In genomic region chr2L:7635156-7635555, dm6 we compare ENCODE assay signal across 1 fruit fly cellular context.
TF ChIP-seq lines count a peak whose summit lies in the region.

No protein-coding gene starts in this region.

TF ChIP-seq in whole organism, embryonic, 481 proteins besides CTCF, POLR2A, EP300 and RAD21 (continued from another document and continues in another):
- TF ChIP-seq CG34224 (GFP tag; IDR thresholded peaks at IDR 0.05; lab: Robert Waterston, UW; ENCODE audit: partially characterized antibody): no peak
- no peak for TF ChIP-seq inv (GFP tag; IDR thresholded peaks at IDR 0.05; lab: Robert Waterston, UW; ENCODE audit: partially characterized antibody)
- peak; percentile 83 for TF ChIP-seq ara (GFP tag; IDR thresholded peaks at IDR 0.05; lab: Robert Waterston, UW)
- no peak for TF ChIP-seq ac (GFP tag; optimal IDR thresholded peaks at IDR 0.05; lab: Kevin White, UChicago)
- TF ChIP-seq CG14014 (GFP tag; IDR thresholded peaks at IDR 0.05; lab: Robert Waterston, UW): no peak
- TF ChIP-seq CG3847 (GFP tag; IDR thresholded peaks at IDR 0.05; lab: Robert Waterston, UW): no peak
- TF ChIP-seq Hr39 (optimal IDR thresholded peaks at IDR 0.05; lab: Kevin White, UChicago): no peak
- peak; percentile 44 for TF ChIP-seq fd102C (GFP tag; optimal IDR thresholded peaks at IDR 0.05; lab: Kevin White, UChicago)
- TF ChIP-seq CG3995 (GFP tag; optimal IDR thresholded peaks at IDR 0.05; lab: Kevin White, UChicago): no peak
- TF ChIP-seq ash1 (GFP tag; optimal IDR thresholded peaks at IDR 0.05; lab: Kevin White, UChicago): no peak
- TF ChIP-seq vfl (GFP tag; optimal IDR thresholded peaks at IDR 0.05; lab: Kevin White, UChicago): no peak
- peak in 1 of 2 experiments; percentile 35 for TF ChIP-seq Pdp1 (GFP tag; optimal IDR thresholded peaks at IDR 0.05; lab: Kevin White, UChicago)
- no peak for TF ChIP-seq bowl (GFP tag; IDR thresholded peaks at IDR 0.05; lab: Robert Waterston, UW)
- peak; percentile 31 for TF ChIP-seq CG7839 (tag; optimal IDR thresholded peaks at IDR 0.05; lab: Kevin White, UChicago)
- peak; percentile 9 for TF ChIP-seq ewg (GFP tag; optimal IDR thresholded peaks at IDR 0.05; lab: Kevin White, UChicago)
- TF ChIP-seq CG6689 (GFP tag; IDR thresholded peaks at IDR 0.05; lab: Robert Waterston, UW): peak; percentile 70
- TF ChIP-seq CG12155 (GFP tag; optimal IDR thresholded peaks at IDR 0.05; lab: Kevin White, UChicago): no peak
- no peak for TF ChIP-seq E2f2 (GFP tag; IDR thresholded peaks at IDR 0.05; lab: Robert Waterston, UW)
- no peak for TF ChIP-seq Kr (GFP tag; optimal IDR thresholded peaks at IDR 0.05; lab: Kevin White, UChicago)
- no peak for TF ChIP-seq ranshi (GFP tag; IDR thresholded peaks at IDR 0.05; lab: Robert Waterston, UW)
- TF ChIP-seq Max (GFP tag; optimal IDR thresholded peaks at IDR 0.05; lab: Kevin White, UChicago): no peak
- no peak for TF ChIP-seq caup (GFP tag; optimal IDR thresholded peaks at IDR 0.05; lab: Kevin White, UChicago; ENCODE audit: severe bottlenecking)
- no peak for TF ChIP-seq Hand (GFP tag; optimal IDR thresholded peaks at IDR 0.05; lab: Kevin White, UChicago)
- no peak for TF ChIP-seq mld (GFP tag; IDR thresholded peaks at IDR 0.05; lab: Robert Waterston, UW; ENCODE audit: partially characterized antibody)
- TF ChIP-seq CG9797 (GFP tag; optimal IDR thresholded peaks at IDR 0.05; lab: Kevin White, UChicago): no peak
- peak; percentile 66 for TF ChIP-seq vvl (GFP tag; IDR thresholded peaks at IDR 0.05; lab: Robert Waterston, UW)
- TF ChIP-seq Mes4 (GFP tag; optimal IDR thresholded peaks at IDR 0.05; lab: Kevin White, UChicago): peak; percentile 21
- no peak for TF ChIP-seq CG8281 (tag; optimal IDR thresholded peaks at IDR 0.05; lab: Kevin White, UChicago)
- TF ChIP-seq CG10209 (GFP tag; optimal IDR thresholded peaks at IDR 0.05; lab: Kevin White, UChicago): peak; percentile 4
- TF ChIP-seq Poxn (GFP tag; IDR thresholded peaks at IDR 0.05; lab: Robert Waterston, UW): no peak
- TF ChIP-seq CG12744 (GFP tag; optimal IDR thresholded peaks at IDR 0.05; lab: Kevin White, UChicago): no peak
- no peak for TF ChIP-seq dysf (GFP tag; IDR thresholded peaks at IDR 0.05; lab: Robert Waterston, UW)
- TF ChIP-seq CG1529 (GFP tag; optimal IDR thresholded peaks at IDR 0.05; lab: Kevin White, UChicago): no peak
- no peak for TF ChIP-seq ham (GFP tag; IDR thresholded peaks at IDR 0.05; lab: Robert Waterston, UW)
- no peak for TF ChIP-seq CG11695 (GFP tag; IDR thresholded peaks at IDR 0.05; lab: Robert Waterston, UW)
- no peak for TF ChIP-seq Atf6 (GFP tag; IDR thresholded peaks at IDR 0.05; lab: Robert Waterston, UW)
- TF ChIP-seq trem (tag; optimal IDR thresholded peaks at IDR 0.05; lab: Kevin White, UChicago): peak; percentile 45
- TF ChIP-seq HHEX (GFP tag; optimal IDR thresholded peaks at IDR 0.05; lab: Kevin White, UChicago): peak; percentile 52
- TF ChIP-seq Sry-δ (GFP tag; optimal IDR thresholded peaks at IDR 0.05; lab: Kevin White, UChicago): peak; percentile 4
- no peak for TF ChIP-seq ato (GFP tag; IDR thresholded peaks at IDR 0.05; lab: Robert Waterston, UW; ENCODE audit: partially characterized antibody)
- TF ChIP-seq CG4282 (GFP tag; optimal IDR thresholded peaks at IDR 0.05; lab: Kevin White, UChicago): no peak
- no peak for TF ChIP-seq CG9437 (GFP tag; optimal IDR thresholded peaks at IDR 0.05; lab: Kevin White, UChicago)
- no peak for TF ChIP-seq esg (GFP tag; conservative IDR thresholded peaks at IDR 0.05; lab: Robert Waterston, UW)
- TF ChIP-seq CG5953 (GFP tag; IDR thresholded peaks at IDR 0.05; lab: Robert Waterston, UW): no peak
- peak; percentile 13 for TF ChIP-seq CG10654 (GFP tag; optimal IDR thresholded peaks at IDR 0.05; lab: Kevin White, UChicago)
- TF ChIP-seq CG17361 (GFP tag; IDR thresholded peaks at IDR 0.05; lab: Robert Waterston, UW): peak; percentile 68
- no peak for TF ChIP-seq chinmo (GFP tag; IDR thresholded peaks at IDR 0.05; lab: Robert Waterston, UW; ENCODE audit: partially characterized antibody)
- 0 out of 2 replicates have a peak, but pooled peaks have one; percentile 4 for TF ChIP-seq ap (GFP tag; IDR thresholded peaks at IDR 0.05; lab: Robert Waterston, UW)
- TF ChIP-seq org-1 (GFP tag; optimal IDR thresholded peaks at IDR 0.05; lab: Kevin White, UChicago): no peak
- TF ChIP-seq CG12391 (tag; optimal IDR thresholded peaks at IDR 0.05; lab: Kevin White, UChicago): peak; percentile 45
- no peak for TF ChIP-seq hb (GFP tag; IDR thresholded peaks at IDR 0.05; lab: Robert Waterston, UW; ENCODE audit: partially characterized antibody)
- TF ChIP-seq CG6272 (GFP tag; IDR thresholded peaks at IDR 0.05; lab: Robert Waterston, UW): no peak
- TF ChIP-seq CG32767 (GFP tag; IDR thresholded peaks at IDR 0.05; lab: Robert Waterston, UW): no peak
- no peak for TF ChIP-seq CG1832 (GFP tag; optimal IDR thresholded peaks at IDR 0.05; lab: Kevin White, UChicago)
- no peak for TF ChIP-seq Dbx (GFP tag; IDR thresholded peaks at IDR 0.05; lab: Robert Waterston, UW)
- no peak for TF ChIP-seq repo (GFP tag; optimal IDR thresholded peaks at IDR 0.05; lab: Kevin White, UChicago)
- TF ChIP-seq seq (GFP tag; IDR thresholded peaks at IDR 0.05; lab: Robert Waterston, UW): no peak
- TF ChIP-seq danr (GFP tag; IDR thresholded peaks at IDR 0.05; lab: Robert Waterston, UW): no peak
- no peak for TF ChIP-seq CG43689 (GFP tag; IDR thresholded peaks at IDR 0.05; lab: Robert Waterston, UW)
- no peak for TF ChIP-seq CG3726 (GFP tag; IDR thresholded peaks at IDR 0.05; lab: Robert Waterston, UW)
- TF ChIP-seq CG32772 (GFP tag; IDR thresholded peaks at IDR 0.05; lab: Robert Waterston, UW): peak; percentile 47; the same call in 1 of the 2 replicates
- TF ChIP-seq hth (optimal IDR thresholded peaks at IDR 0.05; lab: Kevin White, UChicago): no peak
- peak; percentile 51 for TF ChIP-seq Sox102F (GFP tag; optimal IDR thresholded peaks at IDR 0.05; lab: Kevin White, UChicago)
- TF ChIP-seq so (GFP tag; IDR thresholded peaks at IDR 0.05; lab: Robert Waterston, UW): no peak
- no peak for TF ChIP-seq sqz (GFP tag; optimal IDR thresholded peaks at IDR 0.05; lab: Kevin White, UChicago)
- TF ChIP-seq Hsf (GFP tag; optimal IDR thresholded peaks at IDR 0.05; lab: Kevin White, UChicago): peak; percentile 23
- peak; percentile 7 for TF ChIP-seq CoRest (tag; optimal IDR thresholded peaks at IDR 0.05; lab: Kevin White, UChicago)
- TF ChIP-seq CG9817 (tag; optimal IDR thresholded peaks at IDR 0.05; lab: Kevin White, UChicago): no peak
- TF ChIP-seq MBD-R2 (GFP tag; IDR thresholded peaks at IDR 0.05; lab: Robert Waterston, UW): no peak
- TF ChIP-seq CG15696 (tag; optimal IDR thresholded peaks at IDR 0.05; lab: Kevin White, UChicago): peak; percentile 60
- peak; percentile 21 for TF ChIP-seq CG16863 (GFP tag; optimal IDR thresholded peaks at IDR 0.05; lab: Kevin White, UChicago)
- TF ChIP-seq Ravus (GFP tag; IDR thresholded peaks at IDR 0.05; lab: Robert Waterston, UW): no peak
- no peak for TF ChIP-seq pb (GFP tag; optimal IDR thresholded peaks at IDR 0.05; lab: Kevin White, UChicago)
- TF ChIP-seq tin (GFP tag; optimal IDR thresholded peaks at IDR 0.05; lab: Kevin White, UChicago): peak; percentile 25
- TF ChIP-seq Lim3 (GFP tag; IDR thresholded peaks at IDR 0.05; lab: Robert Waterston, UW): no peak
- TF ChIP-seq CG30403 (GFP tag; optimal IDR thresholded peaks at IDR 0.05; lab: Kevin White, UChicago): peak; percentile 41
- TF ChIP-seq Blimp-1 (GFP tag; optimal IDR thresholded peaks at IDR 0.05; lab: Kevin White, UChicago): peak; percentile 65
- no peak for TF ChIP-seq Hmx (GFP tag; optimal IDR thresholded peaks at IDR 0.05; lab: Kevin White, UChicago)
- peak; percentile 10 for TF ChIP-seq CG33213 (GFP tag; optimal IDR thresholded peaks at IDR 0.05; lab: Kevin White, UChicago)
- TF ChIP-seq salm (tag; optimal IDR thresholded peaks at IDR 0.05; lab: Kevin White, UChicago): no peak
- TF ChIP-seq sens-2 (GFP tag; IDR thresholded peaks at IDR 0.05; lab: Robert Waterston, UW): no peak
- TF ChIP-seq CG11560 (tag; IDR thresholded peaks at IDR 0.05; lab: Robert Waterston, UW): no peak
- peak; percentile 32 for TF ChIP-seq CG6813 (GFP tag; optimal IDR thresholded peaks at IDR 0.05; lab: Kevin White, UChicago)
- no peak for TF ChIP-seq CG12219 (GFP tag; optimal IDR thresholded peaks at IDR 0.05; lab: Kevin White, UChicago)
- no peak for TF ChIP-seq CG17612 (GFP tag; IDR thresholded peaks at IDR 0.05; lab: Robert Waterston, UW)
- no peak for TF ChIP-seq crol (GFP tag; IDR thresholded peaks at IDR 0.05; lab: Robert Waterston, UW)
- no peak for TF ChIP-seq CG11723 (GFP tag; optimal IDR thresholded peaks at IDR 0.05; lab: Kevin White, UChicago)
- TF ChIP-seq Deaf1 (tag; optimal IDR thresholded peaks at IDR 0.05; lab: Kevin White, UChicago): no peak
- no peak for TF ChIP-seq cg (GFP tag; optimal IDR thresholded peaks at IDR 0.05; lab: Kevin White, UChicago)
- no peak for TF ChIP-seq hbn (GFP tag; IDR thresholded peaks at IDR 0.05; lab: Robert Waterston, UW; ENCODE audit: partially characterized antibody)
- peak; percentile 39 for TF ChIP-seq lab (GFP tag; optimal IDR thresholded peaks at IDR 0.05; lab: Kevin White, UChicago)
- TF ChIP-seq schlank (tag; optimal IDR thresholded peaks at IDR 0.05; lab: Kevin White, UChicago): no peak
- TF ChIP-seq da (GFP tag; optimal IDR thresholded peaks at IDR 0.05; lab: Kevin White, UChicago): no peak
- TF ChIP-seq CG12071 (GFP tag; optimal IDR thresholded peaks at IDR 0.05; lab: Kevin White, UChicago): no peak
- no peak for TF ChIP-seq trh (GFP tag; optimal IDR thresholded peaks at IDR 0.05; lab: Kevin White, UChicago)
- no peak for TF ChIP-seq CG33557 (GFP tag; optimal IDR thresholded peaks at IDR 0.05; lab: Kevin White, UChicago)
- peak; percentile 7 for TF ChIP-seq Ssrp (tag; optimal IDR thresholded peaks at IDR 0.05; lab: Kevin White, UChicago)
- TF ChIP-seq cwo (GFP tag; optimal IDR thresholded peaks at IDR 0.05; lab: Kevin White, UChicago): no peak
- TF ChIP-seq Ptx1 (GFP tag; IDR thresholded peaks at IDR 0.05; lab: Robert Waterston, UW): peak; percentile 30; the same call in 1 of the 2 replicates
- TF ChIP-seq CG4707 (GFP tag; optimal IDR thresholded peaks at IDR 0.05; lab: Kevin White, UChicago): no peak
- peak; percentile 42 for TF ChIP-seq gsb-n (tag; optimal IDR thresholded peaks at IDR 0.05; lab: Kevin White, UChicago)
- no peak for TF ChIP-seq HLH3B (GFP tag; IDR thresholded peaks at IDR 0.05; lab: Robert Waterston, UW)
- TF ChIP-seq az2 (GFP tag; optimal IDR thresholded peaks at IDR 0.05; lab: Kevin White, UChicago): peak; percentile 47
- no peak for TF ChIP-seq usp (GFP tag; optimal IDR thresholded peaks at IDR 0.05; lab: Kevin White, UChicago)
- no peak for TF ChIP-seq CG10274 (GFP tag; optimal IDR thresholded peaks at IDR 0.05; lab: Kevin White, UChicago)
- TF ChIP-seq CG9727 (GFP tag; optimal IDR thresholded peaks at IDR 0.05; lab: Kevin White, UChicago): peak; percentile 67
- TF ChIP-seq Xrp1 (GFP tag; IDR thresholded peaks at IDR 0.05; lab: Robert Waterston, UW): peak; percentile 93
- TF ChIP-seq ind (GFP tag; optimal IDR thresholded peaks at IDR 0.05; lab: Kevin White, UChicago): peak; percentile 56
- TF ChIP-seq mirr (GFP tag; optimal IDR thresholded peaks at IDR 0.05; lab: Kevin White, UChicago): no peak
- TF ChIP-seq CG12236 (GFP tag; optimal IDR thresholded peaks at IDR 0.05; lab: Kevin White, UChicago): no peak
- peak; percentile 62 for TF ChIP-seq CG14710 (tag; optimal IDR thresholded peaks at IDR 0.05; lab: Kevin White, UChicago)
- TF ChIP-seq bab2 (GFP tag; optimal IDR thresholded peaks at IDR 0.05; lab: Kevin White, UChicago): peak; percentile 34
- no peak for TF ChIP-seq Mad (GFP tag; optimal IDR thresholded peaks at IDR 0.05; lab: Kevin White, UChicago)
- no peak for TF ChIP-seq CG2116 (GFP tag; optimal IDR thresholded peaks at IDR 0.05; lab: Kevin White, UChicago)
- no peak for TF ChIP-seq CG12659 (GFP tag; optimal IDR thresholded peaks at IDR 0.05; lab: Kevin White, UChicago)
- TF ChIP-seq CG5245 (GFP tag; optimal IDR thresholded peaks at IDR 0.05; lab: Kevin White, UChicago): peak; percentile 28
- no peak for TF ChIP-seq CG14860 (GFP tag; IDR thresholded peaks at IDR 0.05; lab: Robert Waterston, UW; ENCODE audit: partially characterized antibody)
- no peak for TF ChIP-seq NFAT (GFP tag; IDR thresholded peaks at IDR 0.05; lab: Robert Waterston, UW)
- no peak for TF ChIP-seq HmgD (GFP tag; optimal IDR thresholded peaks at IDR 0.05; lab: Kevin White, UChicago)
- TF ChIP-seq Jarid2 (GFP tag; optimal IDR thresholded peaks at IDR 0.05; lab: Kevin White, UChicago): no peak
- TF ChIP-seq CG4730 (GFP tag; IDR thresholded peaks at IDR 0.05; lab: Robert Waterston, UW): peak; percentile 51
- peak; percentile 26 for TF ChIP-seq CG8089 (GFP tag; optimal IDR thresholded peaks at IDR 0.05; lab: Kevin White, UChicago)
- no peak for TF ChIP-seq Scr (GFP tag; IDR thresholded peaks at IDR 0.05; lab: Robert Waterston, UW; ENCODE audit: partially characterized antibody)
- TF ChIP-seq CG10431 (GFP tag; optimal IDR thresholded peaks at IDR 0.05; lab: Kevin White, UChicago): no peak
- no peak for TF ChIP-seq CG12769 (tag; optimal IDR thresholded peaks at IDR 0.05; lab: Kevin White, UChicago)
- TF ChIP-seq gsb (GFP tag; IDR thresholded peaks at IDR 0.05; lab: Robert Waterston, UW): no peak
- peak; percentile 59 for TF ChIP-seq CG4424 (GFP tag; optimal IDR thresholded peaks at IDR 0.05; lab: Kevin White, UChicago)
- TF ChIP-seq CG4328 (GFP tag; optimal IDR thresholded peaks at IDR 0.05; lab: Kevin White, UChicago): no peak
- TF ChIP-seq pzg (GFP tag; optimal IDR thresholded peaks at IDR 0.05; lab: Kevin White, UChicago): no peak
- no peak for TF ChIP-seq fd3F (GFP tag; optimal IDR thresholded peaks at IDR 0.05; lab: Kevin White, UChicago)
- no peak for TF ChIP-seq cato (GFP tag; optimal IDR thresholded peaks at IDR 0.05; lab: Kevin White, UChicago; ENCODE audit: borderline replicate concordance)
- no peak for TF ChIP-seq CG11085 (GFP tag; IDR thresholded peaks at IDR 0.05; lab: Robert Waterston, UW)
- TF ChIP-seq CG30431 (GFP tag; optimal IDR thresholded peaks at IDR 0.05; lab: Kevin White, UChicago): peak; percentile 11
- TF ChIP-seq CG17186 (GFP tag; optimal IDR thresholded peaks at IDR 0.05; lab: Kevin White, UChicago): no peak
- TF ChIP-seq PHDP (tag; optimal IDR thresholded peaks at IDR 0.05; lab: Kevin White, UChicago): no peak
- TF ChIP-seq run (tag; optimal IDR thresholded peaks at IDR 0.05; lab: Kevin White, UChicago): no peak
- TF ChIP-seq CG6654 (GFP tag; optimal IDR thresholded peaks at IDR 0.05; lab: Kevin White, UChicago): no peak
- no peak for TF ChIP-seq CG7987 (GFP tag; optimal IDR thresholded peaks at IDR 0.05; lab: Kevin White, UChicago)
